Worm (Caenorhabditis elegans): ENCODE data around the gene hlh-27.

- TF ChIP-seq ceh-16 (tag; optimal IDR thresholded peaks at IDR 0.05) (no peak), unc-62 (GFP tag; optimal IDR thresholded peaks at IDR 0.05) (no peak), nhr-23 (tag; optimal IDR thresholded peaks at IDR 0.05) (no peak), nhr-12 (tag; optimal IDR thresholded peaks at IDR 0.05) (no peak), lin-13 (GFP tag; optimal IDR thresholded peaks at IDR 0.05) (no peak), lsy-2 (tag; optimal IDR thresholded peaks at IDR 0.05) (no peak), skn-1 (tag; optimal IDR thresholded peaks at IDR 0.05) (no peak), ztf-1 (GFP tag; conservative IDR thresholded peaks at IDR 0.05) (no peak), R02D3.7 (tag; optimal IDR thresholded peaks at IDR 0.05) (no peak)
These were observed 2.9 kb downstream of the hlh-27 start for ce11 chrII:5537078-5537477.

Measured in whole organism, L2 larva.